Fruit fly (Drosophila melanogaster): ENCODE results near the gene CG31688.

CG31688 gene

DNA sequence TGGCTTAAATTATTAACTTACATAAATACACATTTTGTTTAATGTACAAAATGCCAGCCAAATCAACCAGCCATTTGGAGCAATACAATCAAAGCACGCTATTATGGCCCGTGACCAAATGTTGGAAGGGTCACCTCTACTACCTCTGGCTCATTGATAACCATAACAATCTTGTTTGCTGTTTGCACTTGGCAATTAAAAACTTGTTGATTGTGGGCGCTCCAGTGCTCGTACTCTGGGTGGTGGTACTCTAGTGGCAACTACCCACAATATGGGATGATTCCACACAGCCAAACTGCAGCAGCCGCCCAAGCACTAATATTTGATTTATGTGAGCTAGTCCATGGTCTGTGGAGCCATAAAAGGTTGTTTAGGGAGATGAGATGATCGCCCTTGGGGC lies 5.2 kb downstream of the CG31688 start (continued):
- no peak for TF ChIP-seq CG32767 (GFP tag; IDR thresholded peaks at IDR 0.05)
- no peak for TF ChIP-seq CG17829 (tag; optimal IDR thresholded peaks at IDR 0.05)
- TF ChIP-seq Hr39 (optimal IDR thresholded peaks at IDR 0.05): no peak
- no peak for TF ChIP-seq pum (GFP tag; optimal IDR thresholded peaks at IDR 0.05)
- TF ChIP-seq CG11093 (GFP tag; IDR thresholded peaks at IDR 0.05): no peak
- no peak for TF ChIP-seq CG14710 (tag; optimal IDR thresholded peaks at IDR 0.05)
- TF ChIP-seq CkIIα-i1 (GFP tag; IDR thresholded peaks at IDR 0.05): no peak
- TF ChIP-seq Ptx1 (GFP tag; IDR thresholded peaks at IDR 0.05): no peak
- TF ChIP-seq z (GFP tag; IDR thresholded peaks at IDR 0.05): 0 out of 3 replicates have a peak, but pooled peaks have one; percentile 7
- TF ChIP-seq slp2 (GFP tag; optimal IDR thresholded peaks at IDR 0.05): no peak
- peak; percentile 49 for TF ChIP-seq Med (GFP tag)
- TF ChIP-seq CG13287 (GFP tag; IDR thresholded peaks at IDR 0.05; ENCODE audit: partially characterized antibody): no peak
- TF ChIP-seq dimm (GFP tag; IDR thresholded peaks at IDR 0.05): no peak
- no peak for TF ChIP-seq Max (GFP tag; optimal IDR thresholded peaks at IDR 0.05)
- TF ChIP-seq her (GFP tag; optimal IDR thresholded peaks at IDR 0.05): no peak
- no peak for TF ChIP-seq CG14965 (GFP tag; optimal IDR thresholded peaks at IDR 0.05; ENCODE audit: borderline replicate concordance)
- TF ChIP-seq bsh (GFP tag; optimal IDR thresholded peaks at IDR 0.05): peak in 1 of 2 experiments; percentile 5
- no peak for TF ChIP-seq CG1647 (GFP tag; optimal IDR thresholded peaks at IDR 0.05)
- TF ChIP-seq grn (GFP tag; optimal IDR thresholded peaks at IDR 0.05): no peak
- TF ChIP-seq CG12219 (GFP tag; optimal IDR thresholded peaks at IDR 0.05): no peak
- no peak for TF ChIP-seq CG14860 (GFP tag; IDR thresholded peaks at IDR 0.05; ENCODE audit: partially characterized antibody)
- no peak for TF ChIP-seq luna (GFP tag; optimal IDR thresholded peaks at IDR 0.05)
- TF ChIP-seq ftz-f1 (GFP tag; optimal IDR thresholded peaks at IDR 0.05): no peak
- TF ChIP-seq Awh (GFP tag; IDR thresholded peaks at IDR 0.05): 0 out of 2 replicates have a peak, but pooled peaks have one; percentile 22
- no peak for TF ChIP-seq CG9727 (GFP tag; optimal IDR thresholded peaks at IDR 0.05)
- no peak for TF ChIP-seq Asciz (GFP tag; optimal IDR thresholded peaks at IDR 0.05)
- TF ChIP-seq CG7357 (GFP tag; IDR thresholded peaks at IDR 0.05): no peak
- TF ChIP-seq Xrp1 (GFP tag; IDR thresholded peaks at IDR 0.05): peak; percentile 28; the same call in 1 of the 2 replicates
- TF ChIP-seq chif (GFP tag; optimal IDR thresholded peaks at IDR 0.05): no peak
- no peak for TF ChIP-seq ham (GFP tag; IDR thresholded peaks at IDR 0.05)
- TF ChIP-seq ci (GFP tag; IDR thresholded peaks at IDR 0.05): 0 out of 3 replicates have a peak, but pooled peaks have one; percentile 38
- no peak for TF ChIP-seq Bteb2 (GFP tag; optimal IDR thresholded peaks at IDR 0.05)

dm6 chr2L:20434779-20435178 lies 8.8 kb downstream of the CG31688 start:
- peak; percentile 30; the same call in 1 of the 2 replicates for TF ChIP-seq Drgx (GFP tag; IDR thresholded peaks at IDR 0.05)
- no peak for TF ChIP-seq Mad (GFP tag; optimal IDR thresholded peaks at IDR 0.05)
- TF ChIP-seq CG4820 (GFP tag; optimal IDR thresholded peaks at IDR 0.05): no peak
- TF ChIP-seq cg (GFP tag; optimal IDR thresholded peaks at IDR 0.05): no peak
- no peak for TF ChIP-seq Atf-2 (GFP tag; optimal IDR thresholded peaks at IDR 0.05)
- no peak for TF ChIP-seq NC2β (GFP tag; optimal IDR thresholded peaks at IDR 0.05)

- TF ChIP-seq YL-1 (GFP tag; optimal IDR thresholded peaks at IDR 0.05) (no peak), ci (GFP tag; IDR thresholded peaks at IDR 0.05) (no peak)
Observed at dm6 chr2L:20435199-20435598, 9.2 kb downstream of the CG31688 start.

- TF ChIP-seq CTCF (GFP tag; optimal IDR thresholded peaks at IDR 0.05) (peak; percentile 76), ewg (GFP tag; optimal IDR thresholded peaks at IDR 0.05) (no peak)
Observed at dm6 chr2L:20437873-20438272, 11.9 kb downstream of the CG31688 start.
